Worm (Caenorhabditis elegans): ENCODE measurements around the gene srv-7.

- TF ChIP-seq him-1 (tag; optimal IDR thresholded peaks at IDR 0.05) = no peak
- no peak for TF ChIP-seq dao-5 (tag; optimal IDR thresholded peaks at IDR 0.05)
- TF ChIP-seq W03F9.2 (tag; optimal IDR thresholded peaks at IDR 0.05) = no peak
These were observed 15.8 kb upstream of the srv-7 start, which contains the start of gene egl-13 for ce11 chrX:5663537-5663936.

Measured in whole organism, L4/young adult.